Worm (Caenorhabditis elegans) whole organism, L2 larva: ENCODE measurements around the gene K11D12.12.

Source experiments
- alr-1 ChIP-seq: fragments of 150-350 bp; optimal IDR thresholded peaks from 2 replicates; lab custom pipeline; 2014; ENCODE audit warnings: missing biosample characterization, missing genetic modification characterization
- aly-2 ChIP-seq: fragments of 150-350 bp; optimal IDR thresholded peaks from 2 replicates; lab custom pipeline; 2014; ENCODE audit warnings: missing biosample characterization, missing genetic modification characterization
- ceh-16 ChIP-seq: fragments of 150-350 bp; optimal IDR thresholded peaks from 2 replicates; lab custom pipeline; 2014; ENCODE audit warnings: missing biosample characterization, missing genetic modification characterization
- egl-27 ChIP-seq: sonication (generic microtip); optimal IDR thresholded peaks from 3 replicates; lab custom pipeline; 2017; ENCODE audit warnings: missing biosample characterization, missing genetic modification reagents, missing genetic modification characterization
- mab-5 ChIP-seq: fragments of 150-350 bp; optimal IDR thresholded peaks from 2 replicates; lab custom pipeline; 2014; ENCODE audit warnings: missing biosample characterization, missing genetic modification characterization
- mbf-1 ChIP-seq: sonication (generic microtip); optimal IDR thresholded peaks from 2 replicates; lab custom pipeline; 2017; ENCODE audit warnings: missing biosample characterization, missing genetic modification characterization
- mdl-1 ChIP-seq, 2 experiments: fragments of 150-350 bp in 1 of 2; sonication (generic microtip) in 1 of 2; optimal IDR thresholded peaks; 2 replicates each; lab custom pipeline; 2017; ENCODE audit warnings: missing biosample characterization in 2 of 2, missing genetic modification characterization in 2 of 2
- nhr-10 ChIP-seq: sonication (generic microtip); optimal IDR thresholded peaks from 2 replicates; lab custom pipeline; 2017; ENCODE audit warnings: missing biosample characterization, missing genetic modification characterization
- nhr-12 ChIP-seq: fragments of 150-350 bp; optimal IDR thresholded peaks from 2 replicates; lab custom pipeline; 2014; ENCODE audit warnings: missing biosample characterization, missing genetic modification characterization
- skn-1 ChIP-seq: sonication (generic microtip); optimal IDR thresholded peaks from 2 replicates; lab custom pipeline; 2017; ENCODE audit warnings: missing biosample characterization, missing genetic modification characterization
- snpc-4 ChIP-seq: fragments of 150-350 bp; optimal IDR thresholded peaks from 2 replicates; lab custom pipeline; 2014; ENCODE audit warnings: missing biosample characterization, missing genetic modification characterization
- unc-55 ChIP-seq: fragments of 150-350 bp; sonication (generic microtip); optimal IDR thresholded peaks from 3 replicates; lab custom pipeline; 2014; ENCODE audit warnings: missing biosample characterization, missing genetic modification reagents, missing genetic modification characterization
- unc-62 ChIP-seq: fragments of 150-350 bp; optimal IDR thresholded peaks from 2 replicates; lab custom pipeline; 2014; ENCODE audit warnings: missing biosample characterization, missing genetic modification reagents, missing genetic modification characterization
- ztf-11 ChIP-seq: sonication (generic microtip); optimal IDR thresholded peaks from 2 replicates; lab custom pipeline; 2017; ENCODE audit warnings: missing biosample characterization, missing genetic modification characterization
- ztf-4 ChIP-seq: fragments of 150-350 bp; optimal IDR thresholded peaks from 2 replicates; lab custom pipeline; 2014; ENCODE audit warnings: missing biosample characterization, missing genetic modification characterization

K11D12.12 gene

DNA sequence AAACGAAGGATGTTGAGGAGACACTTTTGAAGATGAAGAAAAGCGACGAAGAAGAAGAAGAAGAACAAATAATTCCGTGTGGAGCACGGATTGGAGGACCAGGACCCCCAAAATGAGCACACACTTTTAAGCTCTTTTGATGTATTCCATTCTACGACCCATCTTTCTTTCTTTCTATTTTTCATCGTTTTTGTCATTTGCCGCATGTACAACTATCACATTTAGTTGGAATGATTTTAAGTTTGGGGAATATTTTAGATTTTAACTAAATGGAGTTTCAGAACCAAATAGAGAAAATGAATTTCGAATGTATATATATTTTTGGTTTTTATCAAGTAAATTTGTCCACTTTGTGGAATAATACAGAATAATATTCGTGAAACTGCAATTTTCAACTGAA, 46.9 kb downstream of the K11D12.12 start, which contains the start of gene unc-46:
Gene unc-46 (minus strand): TSS at position 101 of the 400 bp plus-strand sequence.
- no peak for TF ChIP-seq ceh-16 (tag; lab: Kevin White, UChicago)
- no peak for TF ChIP-seq aly-2 (tag; lab: Kevin White, UChicago)
- no peak for TF ChIP-seq ztf-11 (tag; lab: Kevin White, UChicago)
- no peak for TF ChIP-seq nhr-12 (tag; lab: Kevin White, UChicago)
- TF ChIP-seq egl-27 (tag; lab: Kevin White, UChicago) = no peak
- TF ChIP-seq unc-62 (GFP tag; lab: Kevin White, UChicago) = no peak
- no peak for TF ChIP-seq snpc-4
- TF ChIP-seq ztf-4 = no peak

- TF ChIP-seq snpc-4 (no peak), mbf-1 (tag; lab: Kevin White, UChicago) (no peak), ztf-4 (no peak), alr-1 (tag; lab: Kevin White, UChicago) (no peak), mab-5 (tag; lab: Kevin White, UChicago) (no peak), skn-1 (no peak), mdl-1 (tag; optimal IDR thresholded peaks at IDR 0.05; lab: Kevin White, UChicago) (no peak), unc-62 (GFP tag; lab: Kevin White, UChicago) (no peak), nhr-10 (tag; lab: Kevin White, UChicago) (no peak), aly-2 (tag; lab: Kevin White, UChicago) (no peak), unc-55 (GFP tag; lab: Kevin White, UChicago) (no peak)
Measured at ce11 chrV:5102017-5102416, 50.0 kb downstream of the K11D12.12 start, which contains the start of gene srab-1. TSS of gene srab-1 (minus strand) at chrV:5102117.
